Fruit fly (Drosophila melanogaster): ENCODE results near the gene eIF5B.
A peak's percentile ranks its signal among the peaks of the same experiment; 100 is the strongest.

Gene eIF5B

dm6 chr3L:3384596-3385436, 76.0 kb downstream of the eIF5B start (continued):
- no peak for TF ChIP-seq CG34376 (GFP tag; optimal IDR thresholded peaks at IDR 0.05)
- TF ChIP-seq wek (GFP tag; optimal IDR thresholded peaks at IDR 0.05) = no peak
- TF ChIP-seq Ets65A (GFP tag) = peak; percentile 89
- TF ChIP-seq Opbp (GFP tag; IDR thresholded peaks at IDR 0.05; ENCODE audit: partially characterized antibody) = no peak
- no peak for TF ChIP-seq CG16863 (GFP tag; optimal IDR thresholded peaks at IDR 0.05)
- TF ChIP-seq schlank (tag; optimal IDR thresholded peaks at IDR 0.05) = no peak
- no peak for TF ChIP-seq org-1 (GFP tag; optimal IDR thresholded peaks at IDR 0.05)
- TF ChIP-seq CG2889 (GFP tag; IDR thresholded peaks at IDR 0.05) = no peak
- no peak for TF ChIP-seq zen2 (GFP tag; IDR thresholded peaks at IDR 0.05; ENCODE audit: partially characterized antibody)
- TF ChIP-seq CG10274 (GFP tag; optimal IDR thresholded peaks at IDR 0.05) = no peak
- peak; percentile 68 for TF ChIP-seq phol (tag; optimal IDR thresholded peaks at IDR 0.05)
- no peak for TF ChIP-seq pan (optimal IDR thresholded peaks at IDR 0.05)
- peak in 1 of 2 experiments; percentile 3 for TF ChIP-seq pan (GFP tag; optimal IDR thresholded peaks at IDR 0.05 in 1 of 2, IDR thresholded peaks at IDR 0.05 in 1 of 2)
- TF ChIP-seq z (GFP tag; IDR thresholded peaks at IDR 0.05) = no peak
- peak; percentile 21 for TF ChIP-seq CG17829 (tag; optimal IDR thresholded peaks at IDR 0.05)
- no peak for TF ChIP-seq CG43689 (GFP tag; IDR thresholded peaks at IDR 0.05)
- peak; percentile 28 for TF ChIP-seq CG5245 (GFP tag; optimal IDR thresholded peaks at IDR 0.05)
- TF ChIP-seq Jarid2 (GFP tag; optimal IDR thresholded peaks at IDR 0.05) = peak; percentile 3
- no peak for TF ChIP-seq CG12219 (GFP tag; optimal IDR thresholded peaks at IDR 0.05)
- TF ChIP-seq sr (GFP tag; IDR thresholded peaks at IDR 0.05) = no peak
- no peak for TF ChIP-seq BEAF-32 (GFP tag; optimal IDR thresholded peaks at IDR 0.05)
- no peak for TF ChIP-seq Gug (GFP tag; IDR thresholded peaks at IDR 0.05)
- TF ChIP-seq CG6654 (GFP tag; optimal IDR thresholded peaks at IDR 0.05) = peak; percentile 13
- no peak for TF ChIP-seq klu (GFP tag; IDR thresholded peaks at IDR 0.05)
- TF ChIP-seq Max (GFP tag; optimal IDR thresholded peaks at IDR 0.05) = no peak
- no peak for TF ChIP-seq CG11560 (tag; IDR thresholded peaks at IDR 0.05)
- TF ChIP-seq CG7745 (tag; optimal IDR thresholded peaks at IDR 0.05) = no peak
- no peak for TF ChIP-seq gsb (GFP tag; IDR thresholded peaks at IDR 0.05)
- TF ChIP-seq CG32772 (GFP tag; IDR thresholded peaks at IDR 0.05) = 0 out of 2 replicates have a peak, but pooled peaks have one; percentile 39
- no peak for TF ChIP-seq CG3407 (GFP tag; optimal IDR thresholded peaks at IDR 0.05)
- no peak for TF ChIP-seq Ets97D (GFP tag; optimal IDR thresholded peaks at IDR 0.05)
- TF ChIP-seq hbn (GFP tag; IDR thresholded peaks at IDR 0.05; ENCODE audit: partially characterized antibody) = no peak
- peak; percentile 48 for TF ChIP-seq az2 (GFP tag; optimal IDR thresholded peaks at IDR 0.05)
- peak; percentile 29 for TF ChIP-seq CG1529 (GFP tag; optimal IDR thresholded peaks at IDR 0.05)
- no peak for TF ChIP-seq wdn (GFP tag; IDR thresholded peaks at IDR 0.05)
- no peak for TF ChIP-seq CG1832 (GFP tag; optimal IDR thresholded peaks at IDR 0.05)
- no peak for TF ChIP-seq CG1603 (tag; optimal IDR thresholded peaks at IDR 0.05)
- TF ChIP-seq CG1233 (GFP tag; optimal IDR thresholded peaks at IDR 0.05) = no peak
- TF ChIP-seq CG18011 (GFP tag; optimal IDR thresholded peaks at IDR 0.05) = no peak
- peak; percentile 64 for TF ChIP-seq gem (tag; optimal IDR thresholded peaks at IDR 0.05)
- no peak for TF ChIP-seq CG7987 (GFP tag; optimal IDR thresholded peaks at IDR 0.05)
- TF ChIP-seq pzg (GFP tag; optimal IDR thresholded peaks at IDR 0.05) = no peak
- TF ChIP-seq Myb (GFP tag; optimal IDR thresholded peaks at IDR 0.05) = no peak
- TF ChIP-seq H2.0 (GFP tag; IDR thresholded peaks at IDR 0.05) = 0 out of 2 replicates have a peak, but pooled peaks have one; percentile 12
- peak; percentile 44 for TF ChIP-seq CG33557 (GFP tag; optimal IDR thresholded peaks at IDR 0.05)
- TF ChIP-seq bab2 (GFP tag; optimal IDR thresholded peaks at IDR 0.05) = no peak
- TF ChIP-seq CrebB (tag; optimal IDR thresholded peaks at IDR 0.05) = no peak
- no peak for TF ChIP-seq CG17912 (GFP tag; optimal IDR thresholded peaks at IDR 0.05)
- TF ChIP-seq Xbp1 (GFP tag; optimal IDR thresholded peaks at IDR 0.05) = peak; percentile 36
- TF ChIP-seq so (GFP tag; IDR thresholded peaks at IDR 0.05) = no peak
